Worm (Caenorhabditis elegans) whole organism, L3 larva: Measurements from ENCODE around the gene C49C3.21.

Source experiments
- R02D3.7 ChIP-seq: fragments of 150-350 bp; optimal IDR thresholded peaks from 2 replicates; lab custom pipeline; 2014; ENCODE audit warnings: missing biosample characterization, missing genetic modification characterization
- ceh-82 ChIP-seq: fragments of 150-350 bp; optimal IDR thresholded peaks from 2 replicates; lab custom pipeline; 2014; ENCODE audit warnings: missing biosample characterization, missing genetic modification characterization
- elt-3 ChIP-seq, 3 experiments: fragments of 150-350 bp in 1 of 3; sonication (generic microtip) in 2 of 3; optimal IDR thresholded peaks; 2 replicates in 2 of 3; 4 replicates in 1 of 3; lab custom pipeline; 2014 to 2017; ENCODE audit warnings: missing biosample characterization in 3 of 3, missing genetic modification characterization in 3 of 3
- fkh-10 ChIP-seq: sonication (generic microtip); optimal IDR thresholded peaks from 2 replicates; lab custom pipeline; 2017; ENCODE audit warnings: missing biosample characterization, missing genetic modification reagents, missing genetic modification characterization
- lin-39 ChIP-seq: fragments of 150-350 bp; optimal IDR thresholded peaks from 2 replicates; lab custom pipeline; 2018; ENCODE audit warnings: missing biosample characterization, missing genetic modification reagents, missing genetic modification characterization
- mml-1 ChIP-seq: fragments of 150-350 bp; sonication (generic microtip); optimal IDR thresholded peaks from 3 replicates; lab custom pipeline; 2014; ENCODE audit warnings: missing biosample characterization, missing genetic modification characterization
- nhr-12 ChIP-seq: fragments of 150-350 bp; optimal IDR thresholded peaks from 2 replicates; lab custom pipeline; 2014; ENCODE audit warnings: missing biosample characterization, missing genetic modification characterization
- unc-62 ChIP-seq: fragments of 150-350 bp; sonication (generic microtip); optimal IDR thresholded peaks from 4 replicates; lab custom pipeline; 2014; ENCODE audit warnings: missing biosample characterization, missing genetic modification reagents, missing genetic modification characterization

ce11 chrIV:17346599-17347218, 3.9 kb downstream of the C49C3.21 start, which contains the start of the genes clec-197 and clec-198:
- TF ChIP-seq R02D3.7 (tag; lab: Kevin White, UChicago) (no peak), elt-3 (tag; optimal IDR thresholded peaks at IDR 0.05; lab: Kevin White, UChicago) (no peak), ceh-82 (no peak), unc-62 (GFP tag; lab: Kevin White, UChicago) (no peak), mml-1 (no peak), nhr-12 (no peak), lin-39 (tag; lab: Kevin White, UChicago) (no peak), fkh-10 (no peak)
